Worm (Caenorhabditis elegans): ENCODE data around the gene Y73F4A.1.

ce11 chrIV:9045252-9045651 is at the start of gene Y73F4A.1:
- TF ChIP-seq pax-3 (tag; optimal IDR thresholded peaks at IDR 0.05) (no peak), aly-2 (tag; optimal IDR thresholded peaks at IDR 0.05) (no peak), efl-3 (GFP tag; optimal IDR thresholded peaks at IDR 0.05) (no peak), nhr-237 (tag; optimal IDR thresholded peaks at IDR 0.05) (no peak), zip-4 (GFP tag; optimal IDR thresholded peaks at IDR 0.05) (no peak), lsy-2 (tag; optimal IDR thresholded peaks at IDR 0.05) (no peak), ces-1 (GFP tag; optimal IDR thresholded peaks at IDR 0.05) (no peak), nhr-77 (tag; optimal IDR thresholded peaks at IDR 0.05) (no peak), nhr-11 (tag; optimal IDR thresholded peaks at IDR 0.05) (no peak), tlp-1 (tag; optimal IDR thresholded peaks at IDR 0.05) (no peak), fkh-10 (GFP tag; optimal IDR thresholded peaks at IDR 0.05) (no peak), snpc-4 (tag; optimal IDR thresholded peaks at IDR 0.05) (no peak)

Data from whole organism, L1 larva.